Worm (Caenorhabditis elegans): ENCODE results near the gene tomm-40.
A peak's percentile ranks its signal among the peaks of the same experiment; 100 is the strongest.

The tomm-40 gene

DNA sequence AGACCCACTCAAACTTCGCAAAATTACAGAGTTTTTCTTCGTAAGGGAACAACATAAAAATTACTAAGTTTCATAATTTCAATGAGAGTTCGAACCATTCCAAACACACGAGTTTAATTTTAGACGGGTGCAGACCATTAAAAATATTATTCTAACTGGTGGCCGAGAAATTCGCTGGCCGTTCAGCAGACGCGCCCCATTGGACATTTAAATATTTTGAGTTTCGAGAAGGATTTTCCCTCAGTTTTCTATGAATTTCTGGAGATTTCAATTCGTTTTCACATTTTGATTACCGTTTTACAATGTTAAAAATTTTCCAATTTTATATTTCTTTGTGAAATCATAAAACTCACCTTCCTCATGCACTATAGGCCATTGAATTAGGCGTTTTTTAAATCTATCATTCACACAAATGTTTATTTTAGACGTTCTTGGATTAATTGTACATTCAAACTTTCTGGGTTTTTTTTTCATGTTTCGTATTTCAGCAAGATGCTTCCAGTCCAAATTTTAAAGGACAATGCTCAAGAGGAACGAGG lies 46.0 kb downstream of the tomm-40 start, which contains the start of gene cct-2:
Gene cct-2, plus strand, starts transcription at position 489 of the 539 bp plus-strand sequence.
- TF ChIP-seq C16A3.4 (tag; optimal IDR thresholded peaks at IDR 0.05): peak; percentile 70
- peak; percentile 13 for TF ChIP-seq dsc-1 (tag; optimal IDR thresholded peaks at IDR 0.05)
- TF ChIP-seq C04F5.9 (tag; optimal IDR thresholded peaks at IDR 0.05): no peak
- peak; percentile 27 to 72 for TF ChIP-seq lsy-2 (tag; optimal IDR thresholded peaks at IDR 0.05)
- TF ChIP-seq mab-9 (GFP tag; IDR thresholded peaks at IDR 0.05): no peak
- TF ChIP-seq lin-39 (tag; optimal IDR thresholded peaks at IDR 0.05): no peak
- peak; percentile 59 for TF ChIP-seq nhr-71 (tag; optimal IDR thresholded peaks at IDR 0.05)
- no peak for TF ChIP-seq jun-1 (tag; optimal IDR thresholded peaks at IDR 0.05)
- TF ChIP-seq isw-1 (GFP tag; IDR thresholded peaks at IDR 0.05): no peak
- no peak for TF ChIP-seq fkh-10 (GFP tag; optimal IDR thresholded peaks at IDR 0.05)
- TF ChIP-seq nhr-237 (tag; optimal IDR thresholded peaks at IDR 0.05): no peak
- no peak for TF ChIP-seq nhr-84 (tag; optimal IDR thresholded peaks at IDR 0.05)
- no peak for TF ChIP-seq efl-3 (GFP tag; optimal IDR thresholded peaks at IDR 0.05)
- TF ChIP-seq snu-23 (GFP tag; optimal IDR thresholded peaks at IDR 0.05): peak; percentile 68
- peak in 1 of 3 experiments; percentile 23 for TF ChIP-seq ceh-82 (tag; optimal IDR thresholded peaks at IDR 0.05)
- TF ChIP-seq sox-4 (tag; optimal IDR thresholded peaks at IDR 0.05): no peak
- TF ChIP-seq lin-15B (tag; optimal IDR thresholded peaks at IDR 0.05): peak; percentile 50
- no peak for TF ChIP-seq vab-15 (tag; optimal IDR thresholded peaks at IDR 0.05)
- peak; percentile 67 for TF ChIP-seq mep-1 (tag; optimal IDR thresholded peaks at IDR 0.05)
- no peak for TF ChIP-seq snpc-4 (tag; optimal IDR thresholded peaks at IDR 0.05)
- TF ChIP-seq alr-1 (tag; optimal IDR thresholded peaks at IDR 0.05; ENCODE audit: borderline replicate concordance): no peak
- TF ChIP-seq zag-1 (tag; optimal IDR thresholded peaks at IDR 0.05): no peak
- TF ChIP-seq mdl-1 (tag; optimal IDR thresholded peaks at IDR 0.05): peak in 1 of 2 experiments; percentile 3
- TF ChIP-seq pag-3 (tag; optimal IDR thresholded peaks at IDR 0.05; ENCODE audit: borderline replicate concordance, insufficient read depth): no peak
- no peak for TF ChIP-seq unc-98 (GFP tag; IDR thresholded peaks at IDR 0.05)
- TF ChIP-seq nhr-19 (GFP tag; conservative IDR thresholded peaks at IDR 0.05): no peak
- TF ChIP-seq xbp-1 (tag; optimal IDR thresholded peaks at IDR 0.05): peak; percentile 50
- peak; percentile 30 to 51 for TF ChIP-seq efl-1 (optimal IDR thresholded peaks at IDR 0.05)
- peak; percentile 54 to 96 for TF ChIP-seq efl-1 (GFP tag; optimal IDR thresholded peaks at IDR 0.05 in 1 of 2)
- no peak for TF ChIP-seq irx-1 (tag; optimal IDR thresholded peaks at IDR 0.05)
- no peak for TF ChIP-seq nhr-11 (tag; optimal IDR thresholded peaks at IDR 0.05)
- no peak for TF ChIP-seq fkh-4 (tag; optimal IDR thresholded peaks at IDR 0.05; ENCODE audit: borderline replicate concordance)
- TF ChIP-seq hpl-2 (GFP tag; optimal IDR thresholded peaks at IDR 0.05): no peak
- no peak for TF ChIP-seq nhr-76 (tag; optimal IDR thresholded peaks at IDR 0.05)
- TF ChIP-seq lir-3 (tag; optimal IDR thresholded peaks at IDR 0.05; ENCODE audit: poor library complexity): peak; percentile 64
- TF ChIP-seq nhr-77 (tag; optimal IDR thresholded peaks at IDR 0.05): no peak
- peak; percentile 65 for TF ChIP-seq ceh-90 (tag; optimal IDR thresholded peaks at IDR 0.05)
- no peak for TF ChIP-seq unc-62 (GFP tag; optimal IDR thresholded peaks at IDR 0.05)
- no peak for TF ChIP-seq Y116A8C.19 (tag; optimal IDR thresholded peaks at IDR 0.05; ENCODE audit: borderline replicate concordance)
- TF ChIP-seq ces-1 (GFP tag; optimal IDR thresholded peaks at IDR 0.05): no peak
- TF ChIP-seq elt-2 (tag; optimal IDR thresholded peaks at IDR 0.05): no peak
- no peak for TF ChIP-seq mef-2 (tag; optimal IDR thresholded peaks at IDR 0.05)
- TF ChIP-seq fkh-8 (tag; optimal IDR thresholded peaks at IDR 0.05): no peak
- TF ChIP-seq tlp-1 (tag; optimal IDR thresholded peaks at IDR 0.05): no peak
- no peak for TF ChIP-seq egl-13 (tag; optimal IDR thresholded peaks at IDR 0.05)
- TF ChIP-seq F16B12.6 (tag; optimal IDR thresholded peaks at IDR 0.05): no peak
- TF ChIP-seq ama-1 (optimal IDR thresholded peaks at IDR 0.05): no peak
- TF ChIP-seq lin-14 (GFP tag; optimal IDR thresholded peaks at IDR 0.05): peak; percentile 69
- TF ChIP-seq blmp-1 (tag; optimal IDR thresholded peaks at IDR 0.05): peak; percentile 63
- no peak for TF ChIP-seq aha-1 (tag; optimal IDR thresholded peaks at IDR 0.05)
- TF ChIP-seq dpl-1 (GFP tag; optimal IDR thresholded peaks at IDR 0.05): peak; percentile 22 to 64 (median 37)
- no peak for TF ChIP-seq ceh-8 (GFP tag; optimal IDR thresholded peaks at IDR 0.05)
- no peak for TF ChIP-seq ets-5 (GFP tag; IDR thresholded peaks at IDR 0.05)
- no peak for TF ChIP-seq zip-4 (GFP tag; optimal IDR thresholded peaks at IDR 0.05)

Measured in whole organism, L1 larva.